Worm (Caenorhabditis elegans): ENCODE data around the gene bre-3.

DNA sequence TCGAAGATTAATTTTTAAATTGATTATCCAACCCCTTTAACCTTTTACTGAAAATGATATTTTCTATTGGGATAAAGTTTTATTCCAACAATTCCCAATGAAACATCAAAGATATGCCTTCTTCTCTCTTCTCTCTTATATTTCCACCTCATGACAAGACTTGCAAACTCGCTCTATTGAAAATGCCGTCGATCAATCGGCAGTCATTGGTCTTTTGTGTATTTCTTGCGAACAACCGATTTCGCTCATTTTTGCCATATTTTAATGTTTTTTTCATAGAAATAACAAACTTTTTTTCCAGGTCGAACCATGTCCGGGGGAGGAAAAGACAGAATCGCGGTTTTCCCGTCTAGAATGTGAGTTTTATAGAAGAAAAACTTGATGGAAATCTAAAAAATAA, 22.5 kb upstream of the bre-3 start, which contains the start of gene vha-14:
- TF ChIP-seq ama-1 (optimal IDR thresholded peaks at IDR 0.05): no peak
- no peak for TF ChIP-seq ama-1 (GFP tag; optimal IDR thresholded peaks at IDR 0.05)
- no peak for TF ChIP-seq C17E4.6 (GFP tag; IDR thresholded peaks at IDR 0.05)
- no peak for TF ChIP-seq Y56A3A.18 (GFP tag; IDR thresholded peaks at IDR 0.05)
- TF ChIP-seq attf-5 (GFP tag; optimal IDR thresholded peaks at IDR 0.05): peak; percentile 39
- no peak for TF ChIP-seq ekl-4 (GFP tag; IDR thresholded peaks at IDR 0.05)
- no peak for TF ChIP-seq B0035.1 (tag; optimal IDR thresholded peaks at IDR 0.05)
- TF ChIP-seq nhr-120 (GFP tag; IDR thresholded peaks at IDR 0.05): no peak
- TF ChIP-seq mes-4 (tag; optimal IDR thresholded peaks at IDR 0.05): no peak
- TF ChIP-seq snpc-1.1 (tag; optimal IDR thresholded peaks at IDR 0.05; ENCODE audit: insufficient read depth): no peak
